Fruit fly (Drosophila melanogaster): Measurements from ENCODE around the gene mtSSB.
A peak's percentile ranks its signal among the peaks of the same experiment; 100 is the strongest.

mtSSB gene

DNA sequence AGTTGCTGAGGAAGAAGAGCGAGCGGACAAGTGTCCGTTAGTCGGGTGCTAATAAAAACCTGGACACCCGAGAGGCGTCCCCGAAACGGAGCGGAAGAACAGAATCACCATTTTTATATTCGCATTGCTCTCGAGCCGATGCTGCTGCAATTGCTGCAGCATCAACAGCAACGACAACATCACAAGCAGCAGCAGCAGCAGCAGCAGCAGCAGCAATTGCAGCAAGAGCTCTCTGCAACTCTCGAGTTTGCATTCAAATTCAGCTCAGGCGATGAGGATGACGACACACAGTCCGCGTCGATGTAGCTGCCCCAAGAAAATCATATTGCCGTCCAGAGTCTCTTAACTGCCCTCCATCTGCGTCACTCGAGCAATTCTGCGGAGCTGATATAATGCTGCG is 1.1 kb upstream of the mtSSB start (continued):
- TF ChIP-seq CG31627 (GFP tag; optimal IDR thresholded peaks at IDR 0.05) (no peak), OdsH (GFP tag; optimal IDR thresholded peaks at IDR 0.05) (no peak), CG8119 (GFP tag; IDR thresholded peaks at IDR 0.05) (peak; percentile 22; the same call in 1 of the 3 replicates), CG6163 (GFP tag; IDR thresholded peaks at IDR 0.05) (0 out of 3 replicates have a peak, but pooled peaks have one; percentile 50), CG34406 (GFP tag; optimal IDR thresholded peaks at IDR 0.05) (no peak), CG6808 (GFP tag; optimal IDR thresholded peaks at IDR 0.05) (peak; percentile 22), CG1621 (tag; optimal IDR thresholded peaks at IDR 0.05) (peak; percentile 45), Ets21C (GFP tag; optimal IDR thresholded peaks at IDR 0.05) (no peak), CG15336 (GFP tag; IDR thresholded peaks at IDR 0.05) (peak; percentile 53), CG6276 (GFP tag; optimal IDR thresholded peaks at IDR 0.05) (peak; percentile 42), spab (GFP tag; optimal IDR thresholded peaks at IDR 0.05) (peak; percentile 38), Met (GFP tag; optimal IDR thresholded peaks at IDR 0.05) (no peak), CG7368 (GFP tag; optimal IDR thresholded peaks at IDR 0.05) (no peak), ss (GFP tag; optimal IDR thresholded peaks at IDR 0.05) (peak; percentile 43 to 51), Eip75B (GFP tag; optimal IDR thresholded peaks at IDR 0.05) (no peak), CG10631 (GFP tag; optimal IDR thresholded peaks at IDR 0.05) (no peak), Lpt (GFP tag; optimal IDR thresholded peaks at IDR 0.05) (no peak)

DNA sequence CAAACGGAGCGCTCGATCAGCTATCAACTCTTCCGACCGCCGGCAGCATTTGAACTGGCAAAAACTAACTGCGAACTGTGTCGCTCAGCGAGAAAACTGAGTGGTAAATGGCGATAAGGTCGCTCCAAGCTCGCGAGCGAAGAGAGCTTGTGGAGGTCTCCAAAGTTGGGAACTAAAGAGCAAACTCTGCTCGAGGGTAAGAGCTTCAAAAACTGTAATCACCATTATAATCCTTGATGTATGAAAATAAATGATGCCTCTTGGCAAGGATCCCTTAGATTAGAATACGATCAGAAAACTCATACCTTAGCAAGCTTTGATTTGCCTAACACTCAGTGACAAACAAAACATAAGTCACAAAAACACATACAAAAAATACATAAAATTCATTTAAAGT is 2.0 kb downstream of the mtSSB start, which contains the start of the genes CG6126 and CG31287:
Gene CG6126 (minus strand): TSS at position 59 of the 397 bp plus-strand sequence.
Gene CG31287 (plus strand): TSS at position 347 of the 397 bp plus-strand sequence.
- TF ChIP-seq CG15336 (GFP tag; IDR thresholded peaks at IDR 0.05) = 0 out of 2 replicates have a peak, but pooled peaks have one; percentile 16
- TF ChIP-seq Smox (GFP tag; optimal IDR thresholded peaks at IDR 0.05) = no peak
- TF ChIP-seq Hr38 (GFP tag; optimal IDR thresholded peaks at IDR 0.05) = no peak
- no peak for TF ChIP-seq net (GFP tag; optimal IDR thresholded peaks at IDR 0.05)
- no peak for TF ChIP-seq CG6808 (GFP tag; optimal IDR thresholded peaks at IDR 0.05)
- TF ChIP-seq CG8119 (GFP tag; IDR thresholded peaks at IDR 0.05) = 0 out of 3 replicates have a peak, but pooled peaks have one; percentile 19
- no peak for TF ChIP-seq CG16779 (tag; optimal IDR thresholded peaks at IDR 0.05)
- no peak for TF ChIP-seq Eip93F (GFP tag; optimal IDR thresholded peaks at IDR 0.05)
- no peak for TF ChIP-seq Sox14 (GFP tag; optimal IDR thresholded peaks at IDR 0.05)
- TF ChIP-seq CG8319 (GFP tag; optimal IDR thresholded peaks at IDR 0.05) = peak; percentile 88
- peak; percentile 34 for TF ChIP-seq CG6854 (GFP tag; optimal IDR thresholded peaks at IDR 0.05)
- peak; percentile 6 for TF ChIP-seq vri (GFP tag; optimal IDR thresholded peaks at IDR 0.05)
- TF ChIP-seq CG6163 (GFP tag; IDR thresholded peaks at IDR 0.05) = no peak
- TF ChIP-seq CG32006 (GFP tag; optimal IDR thresholded peaks at IDR 0.05) = no peak
- TF ChIP-seq fd59A (GFP tag; optimal IDR thresholded peaks at IDR 0.05) = no peak
- TF ChIP-seq CG1621 (tag; optimal IDR thresholded peaks at IDR 0.05) = peak; percentile 7
- TF ChIP-seq CG11902 (GFP tag; optimal IDR thresholded peaks at IDR 0.05) = no peak

DNA sequence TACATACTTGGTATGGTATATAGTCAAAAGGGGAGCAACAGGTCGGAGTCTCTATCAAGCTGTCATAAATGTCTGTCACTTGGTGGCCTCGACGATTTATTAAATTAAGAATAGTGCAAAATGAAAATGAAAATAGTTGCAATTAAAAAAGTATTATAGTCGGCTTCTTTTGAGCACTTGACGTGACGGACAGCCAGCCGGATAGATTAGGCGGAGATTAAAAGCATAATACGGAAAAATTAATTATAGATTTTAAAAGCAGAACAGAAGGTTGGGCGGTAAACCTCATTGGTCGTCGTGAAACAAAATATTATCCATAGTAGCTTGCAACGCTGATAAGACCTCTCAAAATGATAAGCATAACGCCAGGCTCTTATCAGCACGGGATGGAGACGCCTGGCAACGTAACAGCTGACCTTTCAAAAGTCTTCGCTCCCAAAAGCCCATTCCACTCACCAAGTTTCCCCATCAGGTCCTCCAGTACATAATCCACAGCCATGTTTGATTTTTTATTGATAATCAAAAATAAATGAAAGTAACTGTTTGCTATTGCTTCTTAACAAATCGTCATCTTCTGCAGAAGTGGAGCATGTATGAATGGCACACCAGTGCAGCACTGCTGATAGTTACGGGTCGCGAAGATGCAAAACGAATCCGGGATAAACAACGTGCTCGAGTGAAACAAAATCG is 2.6 kb downstream of the mtSSB start:
- TF ChIP-seq svp (GFP tag) (peak; percentile 92), fd59A (GFP tag; optimal IDR thresholded peaks at IDR 0.05) (no peak), CG7368 (GFP tag; optimal IDR thresholded peaks at IDR 0.05) (no peak), CG31627 (GFP tag; optimal IDR thresholded peaks at IDR 0.05) (no peak), CG3032 (tag; optimal IDR thresholded peaks at IDR 0.05) (no peak), Smox (GFP tag; optimal IDR thresholded peaks at IDR 0.05) (no peak), Hr39 (GFP tag; optimal IDR thresholded peaks at IDR 0.05) (no peak), vri (GFP tag; optimal IDR thresholded peaks at IDR 0.05) (peak; percentile 17), CG6163 (GFP tag; IDR thresholded peaks at IDR 0.05) (0 out of 3 replicates have a peak, but pooled peaks have one; percentile 20), OdsH (GFP tag; optimal IDR thresholded peaks at IDR 0.05) (no peak), acj6 (GFP tag; optimal IDR thresholded peaks at IDR 0.05) (no peak), CG6792 (GFP tag; optimal IDR thresholded peaks at IDR 0.05) (no peak), Ets96B (tag; optimal IDR thresholded peaks at IDR 0.05) (no peak), pdm3 (GFP tag; optimal IDR thresholded peaks at IDR 0.05) (no peak), Eip75B (GFP tag; optimal IDR thresholded peaks at IDR 0.05) (no peak), Hr4 (GFP tag; optimal IDR thresholded peaks at IDR 0.05) (no peak), topi (GFP tag; optimal IDR thresholded peaks at IDR 0.05) (no peak), CG10631 (GFP tag; optimal IDR thresholded peaks at IDR 0.05) (no peak), CG11762 (GFP tag; optimal IDR thresholded peaks at IDR 0.05; ENCODE audit: insufficient read depth) (no peak), fkh (GFP tag; optimal IDR thresholded peaks at IDR 0.05) (no peak), CG11294 (GFP tag; IDR thresholded peaks at IDR 0.05) (no peak), Eip78C (GFP tag) (peak; percentile 50), Eip93F (GFP tag; optimal IDR thresholded peaks at IDR 0.05) (no peak), Gug (GFP tag; IDR thresholded peaks at IDR 0.05) (no peak), CG8319 (GFP tag; optimal IDR thresholded peaks at IDR 0.05) (no peak), fd85E (GFP tag; optimal IDR thresholded peaks at IDR 0.05) (no peak), ss (GFP tag; optimal IDR thresholded peaks at IDR 0.05) (no peak), lz (GFP tag; optimal IDR thresholded peaks at IDR 0.05) (no peak), spab (GFP tag; optimal IDR thresholded peaks at IDR 0.05) (no peak)
